Worm (Caenorhabditis elegans) whole organism, L4 larva: ENCODE data around the gene fbxa-102.
A peak's percentile ranks its signal among the peaks of the same experiment; 100 is the strongest.

ENCODE experiments used
- F49E8.2 ChIP-seq: sonication (generic microtip); optimal IDR thresholded peaks from 2 replicates; lab custom pipeline; 2016; ENCODE audit warnings: missing compliant biosample characterization, mild to moderate bottlenecking, missing genetic modification characterization, borderline replicate concordance
- Y5F2A.4 ChIP-seq: fragments of 200-800 bp; sonication (Bioruptor generic); optimal IDR thresholded peaks from 2 replicates; lab custom pipeline; 2018; ENCODE audit warnings: mild to moderate bottlenecking, missing genetic modification characterization, missing compliant biosample characterization
- Y75B8A.6 ChIP-seq: fragments of 200-800 bp; sonication (Bioruptor generic); IDR thresholded peaks from 2 replicates; pipeline ENCODE4 v1.3.6; 2022; ENCODE audit warnings: missing genetic modification reagents, missing genetic modification characterization, missing compliant biosample characterization
- ZK337.2 ChIP-seq: fragments of 200-800 bp; sonication (Bioruptor generic); IDR thresholded peaks from 2 replicates; pipeline ENCODE4 v1.3.6; 2022; ENCODE audit warnings: missing genetic modification reagents, missing genetic modification characterization, missing compliant biosample characterization
- aha-1 ChIP-seq: fragments of 150-350 bp; peaks from one replicate; lab custom pipeline; 2014; ENCODE audit warnings: missing biosample characterization, missing genetic modification characterization
- ceh-28 ChIP-seq: fragments of 150-350 bp; optimal IDR thresholded peaks from 2 replicates; lab custom pipeline; 2014; ENCODE audit warnings: missing biosample characterization, missing genetic modification reagents, missing genetic modification characterization
- ceh-44 ChIP-seq: fragments of 200-800 bp; sonication (Bioruptor generic); IDR thresholded peaks from 2 replicates; pipeline ENCODE4 v1.3.6; 2022; ENCODE audit warnings: missing genetic modification reagents, missing genetic modification characterization, missing compliant biosample characterization
- ceh-62 ChIP-seq: sonication (generic microtip); optimal IDR thresholded peaks from 2 replicates; lab custom pipeline; 2017; ENCODE audit warnings: missing biosample characterization, missing genetic modification characterization
- cey-2 ChIP-seq: sonication (generic microtip); optimal IDR thresholded peaks from 3 replicates; lab custom pipeline; 2017; ENCODE audit warnings: missing genetic modification characterization, mild to moderate bottlenecking, missing compliant biosample characterization, antibody characterized with exemption, borderline replicate concordance; ENCODE audit not compliant: insufficient read depth
- daf-8 ChIP-seq: fragments of 200-800 bp; sonication (Bioruptor generic); IDR thresholded peaks from 2 replicates; pipeline ENCODE4 v1.3.6; 2022; ENCODE audit warnings: missing genetic modification characterization, missing compliant biosample characterization
- dmd-9 ChIP-seq: fragments of 200-800 bp; sonication (Bioruptor generic); IDR thresholded peaks from 2 replicates; pipeline ENCODE4 v1.3.6; 2022; ENCODE audit warnings: missing genetic modification reagents, missing genetic modification characterization, missing compliant biosample characterization
- dpl-1 ChIP-seq: fragments of 150-350 bp; optimal IDR thresholded peaks from 2 replicates; lab custom pipeline; 2014; ENCODE audit warnings: missing biosample characterization, missing genetic modification reagents, missing genetic modification characterization
- hif-1 ChIP-seq, 2 experiments: sonication (generic microtip); optimal IDR thresholded peaks; 2 replicates each; lab custom pipeline; 2016 to 2017; ENCODE audit warnings: missing compliant biosample characterization in 2 of 2, missing genetic modification characterization in 2 of 2, missing genetic modification reagents in 2 of 2, missing genotype in 2 of 2, mild to moderate bottlenecking in 1 of 2
- hlh-11 ChIP-seq: fragments of 200-800 bp; sonication (Bioruptor generic); optimal IDR thresholded peaks from 2 replicates; lab custom pipeline; 2018; ENCODE audit warnings: mild to moderate bottlenecking, missing genetic modification characterization, missing compliant biosample characterization
- hlh-30 ChIP-seq: sonication (generic microtip); optimal IDR thresholded peaks from 2 replicates; lab custom pipeline; 2017; ENCODE audit warnings: antibody characterized with exemption, mild to moderate bottlenecking, missing genetic modification characterization, missing compliant biosample characterization; ENCODE audit not compliant: insufficient read depth
- hmg-1.1 ChIP-seq: fragments of 200-800 bp; sonication (Bioruptor generic); IDR thresholded peaks from 2 replicates; pipeline ENCODE4 v1.3.6; 2022; ENCODE audit warnings: missing genetic modification reagents, missing genetic modification characterization, missing compliant biosample characterization
- lim-7 ChIP-seq: fragments of 200-800 bp; sonication (Bioruptor generic); IDR thresholded peaks from 2 replicates; pipeline ENCODE4 v1.3.6; 2022; ENCODE audit warnings: missing genetic modification characterization, missing compliant biosample characterization
- lin-13 ChIP-seq: fragments of 150-350 bp; optimal IDR thresholded peaks from 2 replicates; lab custom pipeline; 2014; ENCODE audit warnings: missing biosample characterization, missing genetic modification reagents, missing genetic modification characterization
- lin-29 ChIP-seq: fragments of 200-800 bp; sonication (Bioruptor generic); IDR thresholded peaks from 2 replicates; pipeline ENCODE4 v1.3.6; 2022; ENCODE audit warnings: missing genetic modification reagents, missing genetic modification characterization, missing compliant biosample characterization
- madf-5 ChIP-seq, 2 experiments: fragments of 200-800 bp; sonication (Bioruptor generic); IDR thresholded peaks; 2 replicates each; pipeline ENCODE4 v1.3.6; 2022; ENCODE audit warnings: missing compliant biosample characterization in 2 of 2, missing genetic modification characterization in 2 of 2
- mxl-2 ChIP-seq: fragments of 200-800 bp; sonication (Bioruptor generic); conservative IDR thresholded peaks from 2 replicates; pipeline ENCODE4 v1.3.6; 2022; ENCODE audit warnings: missing genetic modification reagents, missing genetic modification characterization, missing compliant biosample characterization
- nhr-102 ChIP-seq: sonication (generic microtip); optimal IDR thresholded peaks from 2 replicates; lab custom pipeline; 2016; ENCODE audit warnings: mild to moderate bottlenecking, missing genetic modification characterization, moderate library complexity, missing compliant biosample characterization
- nhr-11 ChIP-seq: fragments of 150-350 bp; optimal IDR thresholded peaks from 2 replicates; lab custom pipeline; 2014; ENCODE audit warnings: missing biosample characterization, missing genetic modification characterization
- nhr-25 ChIP-seq: sonication (generic microtip); optimal IDR thresholded peaks from 2 replicates; lab custom pipeline; 2017; ENCODE audit warnings: missing genetic modification characterization, mild to moderate bottlenecking, missing compliant biosample characterization, antibody characterized with exemption, moderate library complexity, borderline replicate concordance; ENCODE audit not compliant: insufficient read depth
- nhr-28 ChIP-seq: fragments of 150-350 bp; optimal IDR thresholded peaks from 2 replicates; lab custom pipeline; 2014; ENCODE audit warnings: missing biosample characterization, missing genetic modification characterization
- nhr-76 ChIP-seq: fragments of 150-350 bp; optimal IDR thresholded peaks from 2 replicates; lab custom pipeline; 2014; ENCODE audit warnings: missing biosample characterization, missing genetic modification characterization
- rbr-2 ChIP-seq: sonication (generic microtip); optimal IDR thresholded peaks from 2 replicates; lab custom pipeline; 2016; ENCODE audit warnings: missing genotype, missing genetic modification characterization, missing compliant biosample characterization
- saeg-2 ChIP-seq: fragments of 200-800 bp; sonication (Bioruptor generic); IDR thresholded peaks from 2 replicates; pipeline ENCODE4 v1.3.6; 2022; ENCODE audit warnings: missing genetic modification reagents, missing genetic modification characterization, missing compliant biosample characterization
- set-16 ChIP-seq: fragments of 200-800 bp; sonication (Bioruptor generic); IDR thresholded peaks from 2 replicates; pipeline ENCODE4 v1.3.6; 2022; ENCODE audit warnings: missing genetic modification reagents, missing genetic modification characterization, missing compliant biosample characterization
- skn-1 ChIP-seq: fragments of 150-350 bp; optimal IDR thresholded peaks from 2 replicates; lab custom pipeline; 2014; ENCODE audit warnings: missing biosample characterization, missing genetic modification characterization
- unc-130 ChIP-seq: sonication (generic microtip); optimal IDR thresholded peaks from 2 replicates; lab custom pipeline; 2016; ENCODE audit warnings: missing genetic modification reagents, missing genetic modification characterization, missing compliant biosample characterization
- unc-39 ChIP-seq: sonication (generic microtip); optimal IDR thresholded peaks from 2 replicates; lab custom pipeline; 2017; ENCODE audit warnings: missing biosample characterization, missing genetic modification characterization
- zip-2 ChIP-seq: fragments of 150-350 bp; optimal IDR thresholded peaks from 2 replicates; lab custom pipeline; 2014; ENCODE audit warnings: missing biosample characterization, missing genetic modification characterization
- ztf-11 ChIP-seq: fragments of 150-350 bp; optimal IDR thresholded peaks from 2 replicates; lab custom pipeline; 2014; ENCODE audit warnings: missing biosample characterization, missing genetic modification characterization
- ztf-7 ChIP-seq: fragments of 150-350 bp; optimal IDR thresholded peaks from 2 replicates; lab custom pipeline; 2014; ENCODE audit warnings: missing biosample characterization, missing genetic modification characterization

The fbxa-102 gene

ce11 chrV:17508493-17508892, 14.9 kb upstream of the fbxa-102 start, which contains the start of gene srw-32 (continued):
- TF ChIP-seq hlh-11 (tag; lab: Kevin White, UChicago) (no peak), zip-2 (no peak), daf-8 (GFP tag; lab: Robert Waterston, UW) (no peak), nhr-28 (tag; lab: Kevin White, UChicago) (no peak)

DNA sequence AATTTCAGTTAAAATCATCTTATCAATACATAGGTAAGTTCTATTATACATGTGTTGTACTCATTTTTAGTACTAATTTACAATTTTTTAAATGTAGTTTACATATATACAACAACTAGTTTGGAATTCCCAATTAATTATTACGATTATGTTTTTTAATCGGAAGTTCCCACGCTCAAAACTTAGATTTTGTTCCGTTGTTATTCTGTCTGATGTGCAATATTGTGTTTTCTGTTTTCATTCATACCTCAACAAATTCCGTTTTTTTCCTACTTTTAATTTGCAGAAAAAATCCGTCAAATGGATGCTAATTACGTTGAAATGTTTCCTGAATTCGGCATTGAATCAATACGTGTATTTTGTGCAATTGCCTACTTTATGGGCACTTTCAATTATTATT, 12.7 kb upstream of the fbxa-102 start, which contains the start of gene srw-31:
TSS of gene srw-31 (plus strand) at position 301 of the 400 bp plus-strand sequence.
- TF ChIP-seq madf-5 (GFP tag; IDR thresholded peaks at IDR 0.05; lab: Robert Waterston, UW) (no peak), nhr-11 (tag; lab: Kevin White, UChicago) (no peak), hmg-1.1 (GFP tag; lab: Robert Waterston, UW) (no peak)

DNA sequence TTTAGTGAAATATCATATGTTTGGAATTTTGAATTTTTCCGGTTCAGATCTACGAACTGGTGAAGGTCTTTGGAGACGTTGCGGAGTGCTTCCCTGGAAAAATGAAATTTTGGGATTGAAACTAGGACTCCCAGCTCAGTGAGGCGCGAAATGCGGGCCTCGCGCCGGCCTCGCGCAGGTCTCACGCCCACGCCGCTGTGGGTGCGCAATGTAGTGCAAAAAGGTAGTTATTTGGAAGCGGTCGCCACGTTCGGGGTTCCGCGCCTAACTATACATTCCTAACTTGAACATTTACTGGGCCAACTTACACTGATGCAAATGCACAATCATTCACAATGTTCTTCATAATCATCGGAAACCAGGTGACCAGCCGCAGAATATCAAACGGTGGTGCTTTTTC, 6.4 kb upstream of the fbxa-102 start:
- TF ChIP-seq set-16 (peak; percentile 65), ceh-44 (GFP tag; lab: Robert Waterston, UW) (0 out of 2 replicates have a peak, but pooled peaks have one; percentile 25), dpl-1 (no peak), ztf-7 (no peak)

- TF ChIP-seq ztf-11: no peak
- TF ChIP-seq Y75B8A.6 (GFP tag; lab: Robert Waterston, UW): no peak
- TF ChIP-seq ztf-7: no peak
- no peak for TF ChIP-seq mxl-2 (GFP tag; lab: Robert Waterston, UW)
- TF ChIP-seq ZK337.2: no peak
- no peak for TF ChIP-seq rbr-2
- no peak for TF ChIP-seq Y5F2A.4 (GFP tag; lab: Kevin White, UChicago)
- no peak for TF ChIP-seq lim-7 (GFP tag; lab: Robert Waterston, UW)
- no peak for TF ChIP-seq unc-130 (GFP tag; lab: Kevin White, UChicago)
- TF ChIP-seq, all 104 proteins: peak for 0
Measured at ce11 chrV:17496071-17496470, 2.4 kb upstream of the fbxa-102 start, which contains the start of gene srh-118. srh-118 (minus strand) TSS chrV:17496171.

DNA sequence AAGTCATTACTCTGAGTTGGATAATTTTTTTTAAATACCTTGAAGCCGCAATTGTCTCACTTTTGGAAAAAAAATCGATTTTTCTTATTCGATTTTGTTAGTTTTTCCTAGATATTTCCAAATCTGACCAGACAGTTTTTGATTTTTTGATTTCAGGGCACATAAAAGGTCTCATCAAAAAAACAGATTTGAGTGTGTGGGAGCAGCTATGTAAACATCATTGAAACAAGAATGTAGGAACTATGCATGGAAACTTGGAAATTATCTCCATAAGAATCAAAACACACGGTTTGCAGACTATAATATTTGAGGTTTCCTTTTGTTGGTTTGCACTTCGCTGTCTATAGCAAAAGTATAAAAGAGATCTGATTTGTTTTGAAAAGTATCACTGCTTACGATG, 7.6 kb downstream of the fbxa-102 start, which contains the start of gene scl-24:
TSS of gene scl-24 (plus strand) at position 301 of the 400 bp plus-strand sequence.
- TF ChIP-seq aha-1 (tag; lab: Kevin White, UChicago) (peak; percentile 8), Y75B8A.6 (GFP tag; lab: Robert Waterston, UW) (no peak)

DNA sequence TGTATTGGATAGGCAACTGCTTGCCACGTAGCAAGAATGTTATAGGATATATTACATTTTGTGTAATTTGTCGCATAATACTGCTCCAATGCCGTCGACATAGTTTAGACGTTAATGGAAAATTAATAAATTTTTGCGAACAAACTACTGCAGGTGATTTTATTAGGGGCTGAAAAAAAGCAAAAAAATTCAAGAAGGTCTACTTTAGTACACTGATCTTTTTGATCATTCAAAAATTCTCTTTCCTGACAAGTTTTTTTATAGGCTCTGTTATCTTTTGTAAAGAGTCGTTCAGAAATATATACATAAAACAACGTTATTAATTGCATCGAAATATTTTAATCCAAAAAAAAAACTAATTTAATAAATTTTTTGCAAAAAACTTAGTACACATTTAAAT, 8.6 kb downstream of the fbxa-102 start, which contains the start of gene srh-111:
TSS of gene srh-111 (minus strand) at position 101 of the 400 bp plus-strand sequence.
- TF ChIP-seq unc-39 (tag; lab: Kevin White, UChicago): no peak
- TF ChIP-seq F49E8.2 (tag; lab: Kevin White, UChicago): no peak
- TF ChIP-seq aha-1 (tag; lab: Kevin White, UChicago): no peak
- TF ChIP-seq hlh-30: no peak
- no peak for TF ChIP-seq saeg-2 (GFP tag; lab: Robert Waterston, UW)
- TF ChIP-seq nhr-76 (tag; lab: Kevin White, UChicago): no peak
- no peak for TF ChIP-seq skn-1 (tag; lab: Kevin White, UChicago)
- no peak for TF ChIP-seq dmd-9
- no peak for TF ChIP-seq ceh-62 (tag; lab: Kevin White, UChicago)
- no peak for TF ChIP-seq ceh-28
- no peak for TF ChIP-seq ztf-11
- TF ChIP-seq lin-13 (GFP tag; lab: Kevin White, UChicago): no peak
- TF ChIP-seq nhr-102: no peak
- no peak for TF ChIP-seq nhr-25
- TF ChIP-seq cey-2 (tag; lab: Kevin White, UChicago): no peak
- TF ChIP-seq lim-7 (GFP tag; lab: Robert Waterston, UW): no peak
- no peak for TF ChIP-seq zip-2
- TF ChIP-seq lin-29 (GFP tag; lab: Robert Waterston, UW): no peak
- TF ChIP-seq hif-1 (tag; optimal IDR thresholded peaks at IDR 0.05; lab: Kevin White, UChicago): no peak
